Worm (Caenorhabditis elegans): ENCODE data around the gene lad-2.

The lad-2 gene

ce11 chrIV:2982443-2982842, 4.2 kb upstream of the lad-2 start:
- TF ChIP-seq ceh-9 (tag; optimal IDR thresholded peaks at IDR 0.05) = no peak
- TF ChIP-seq egl-5 (tag; optimal IDR thresholded peaks at IDR 0.05) = no peak
- no peak for TF ChIP-seq nhr-11 (tag; optimal IDR thresholded peaks at IDR 0.05)
- TF ChIP-seq daf-12 (tag; optimal IDR thresholded peaks at IDR 0.05) = no peak

- TF ChIP-seq fkh-10 (GFP tag; optimal IDR thresholded peaks at IDR 0.05) (no peak), ceh-28 (tag; optimal IDR thresholded peaks at IDR 0.05) (no peak), nhr-11 (tag; optimal IDR thresholded peaks at IDR 0.05) (no peak), ztf-11 (tag; optimal IDR thresholded peaks at IDR 0.05) (no peak), mdl-1 (tag; optimal IDR thresholded peaks at IDR 0.05) (no peak), ceh-16 (tag; optimal IDR thresholded peaks at IDR 0.05) (no peak), unc-62 (GFP tag; optimal IDR thresholded peaks at IDR 0.05) (no peak), nhr-28 (tag; optimal IDR thresholded peaks at IDR 0.05) (no peak), ZK546.5 (tag; optimal IDR thresholded peaks at IDR 0.05) (no peak), nhr-67 (tag; optimal IDR thresholded peaks at IDR 0.05) (no peak)
These were observed 7.2 kb downstream of the lad-2 start for ce11 chrIV:2971060-2971459.

- no peak for TF ChIP-seq nhr-77 (tag; optimal IDR thresholded peaks at IDR 0.05)
- TF ChIP-seq elt-1 (tag; optimal IDR thresholded peaks at IDR 0.05) = no peak
- no peak for TF ChIP-seq aly-2 (tag; optimal IDR thresholded peaks at IDR 0.05)
- TF ChIP-seq ceh-16 (tag; optimal IDR thresholded peaks at IDR 0.05) = no peak
- TF ChIP-seq pha-4 (tag; optimal IDR thresholded peaks at IDR 0.05) = no peak
- TF ChIP-seq unc-39 (tag; optimal IDR thresholded peaks at IDR 0.05) = no peak
- no peak for TF ChIP-seq nhr-12 (tag; optimal IDR thresholded peaks at IDR 0.05)
- TF ChIP-seq ceh-28 (tag; optimal IDR thresholded peaks at IDR 0.05) = no peak
- TF ChIP-seq nhr-76 (tag; optimal IDR thresholded peaks at IDR 0.05) = no peak
- no peak for TF ChIP-seq sea-2 (GFP tag; optimal IDR thresholded peaks at IDR 0.05)
- no peak for TF ChIP-seq ZK546.5 (tag; optimal IDR thresholded peaks at IDR 0.05)
- no peak for TF ChIP-seq nhr-28 (tag; optimal IDR thresholded peaks at IDR 0.05)
- TF ChIP-seq nhr-43 (tag; optimal IDR thresholded peaks at IDR 0.05; ENCODE audit: poor library complexity, severe bottlenecking) = no peak
- TF ChIP-seq skn-1 (tag; optimal IDR thresholded peaks at IDR 0.05) = no peak
- TF ChIP-seq egl-5 (tag; optimal IDR thresholded peaks at IDR 0.05) = no peak
- no peak for TF ChIP-seq tbx-2 (tag; optimal IDR thresholded peaks at IDR 0.05)
- TF ChIP-seq nhr-25 (tag; optimal IDR thresholded peaks at IDR 0.05) = no peak
These were observed 8.8 kb downstream of the lad-2 start, which contains the start of gene Y54G2A.57 for ce11 chrIV:2969399-2969990. TSS of gene Y54G2A.57 (plus strand) at chrIV:2969940.

ce11 chrIV:2966884-2967283, 11.4 kb downstream of the lad-2 start:
- no peak for TF ChIP-seq nhr-11 (tag; optimal IDR thresholded peaks at IDR 0.05)
- no peak for TF ChIP-seq egl-5 (tag; optimal IDR thresholded peaks at IDR 0.05)
- no peak for TF ChIP-seq aly-2 (tag; optimal IDR thresholded peaks at IDR 0.05)
- no peak for TF ChIP-seq ceh-16 (tag; optimal IDR thresholded peaks at IDR 0.05)
- no peak for TF ChIP-seq ceh-9 (tag; optimal IDR thresholded peaks at IDR 0.05)
- no peak for TF ChIP-seq sea-2 (GFP tag; optimal IDR thresholded peaks at IDR 0.05)
- TF ChIP-seq nhr-23 (tag; optimal IDR thresholded peaks at IDR 0.05) = no peak
- TF ChIP-seq eor-1 (tag; optimal IDR thresholded peaks at IDR 0.05) = no peak
- TF ChIP-seq nhr-43 (tag; optimal IDR thresholded peaks at IDR 0.05; ENCODE audit: poor library complexity, severe bottlenecking) = no peak
- no peak for TF ChIP-seq snpc-4 (tag; optimal IDR thresholded peaks at IDR 0.05)
- TF ChIP-seq ama-1 (optimal IDR thresholded peaks at IDR 0.05) = no peak
- no peak for TF ChIP-seq ztf-4 (tag; optimal IDR thresholded peaks at IDR 0.05)
- no peak for TF ChIP-seq ceh-82 (tag; optimal IDR thresholded peaks at IDR 0.05)
- no peak for TF ChIP-seq unc-62 (GFP tag; optimal IDR thresholded peaks at IDR 0.05)
- TF ChIP-seq egl-27 (tag; optimal IDR thresholded peaks at IDR 0.05) = no peak
- TF ChIP-seq lin-39 (tag; optimal IDR thresholded peaks at IDR 0.05) = no peak
- no peak for TF ChIP-seq mml-1 (tag; optimal IDR thresholded peaks at IDR 0.05)

- no peak for TF ChIP-seq nhr-12 (tag; optimal IDR thresholded peaks at IDR 0.05)
- no peak for TF ChIP-seq elt-1 (tag; optimal IDR thresholded peaks at IDR 0.05)
- no peak for TF ChIP-seq skn-1 (tag; optimal IDR thresholded peaks at IDR 0.05)
- no peak for TF ChIP-seq aly-2 (tag; optimal IDR thresholded peaks at IDR 0.05)
- TF ChIP-seq mdl-1 (tag; optimal IDR thresholded peaks at IDR 0.05) = no peak
- no peak for TF ChIP-seq ceh-9 (tag; optimal IDR thresholded peaks at IDR 0.05)
- no peak for TF ChIP-seq unc-62 (GFP tag; optimal IDR thresholded peaks at IDR 0.05)
- no peak for TF ChIP-seq ceh-82 (tag; optimal IDR thresholded peaks at IDR 0.05)
- no peak for TF ChIP-seq fos-1 (tag; optimal IDR thresholded peaks at IDR 0.05)
- no peak for TF ChIP-seq pqm-1 (tag; optimal IDR thresholded peaks at IDR 0.05)
- TF ChIP-seq jun-1 (tag; optimal IDR thresholded peaks at IDR 0.05) = no peak
- no peak for TF ChIP-seq zag-1 (tag; optimal IDR thresholded peaks at IDR 0.05)
- no peak for TF ChIP-seq eor-1 (tag; optimal IDR thresholded peaks at IDR 0.05)
- no peak for TF ChIP-seq lin-15B (tag; optimal IDR thresholded peaks at IDR 0.05)
- TF ChIP-seq ceh-16 (tag; optimal IDR thresholded peaks at IDR 0.05) = no peak
- TF ChIP-seq egl-27 (tag; optimal IDR thresholded peaks at IDR 0.05) = no peak
- no peak for TF ChIP-seq egl-5 (tag; optimal IDR thresholded peaks at IDR 0.05)
- TF ChIP-seq sea-2 (GFP tag; optimal IDR thresholded peaks at IDR 0.05) = no peak
- TF ChIP-seq fkh-2 (tag; optimal IDR thresholded peaks at IDR 0.05) = no peak
- no peak for TF ChIP-seq daf-12 (tag; optimal IDR thresholded peaks at IDR 0.05)
These were observed 18.0 kb downstream of the lad-2 start for ce11 chrIV:2960242-2960641.

Data from whole organism, L3 larva.